Worm (Caenorhabditis elegans) whole organism, L4 larva: ENCODE data around the gene srr-2.

Experiments
- ceh-82 ChIP-seq: sonication (generic microtip); optimal IDR thresholded peaks from 2 replicates; lab custom pipeline; 2017; ENCODE audit warnings: missing biosample characterization, missing genetic modification characterization
- sdz-12 ChIP-seq: fragments of 200-800 bp; sonication (Bioruptor generic); optimal IDR thresholded peaks from 2 replicates; lab custom pipeline; 2018; ENCODE audit warnings: mild to moderate bottlenecking, missing genetic modification characterization, missing compliant biosample characterization

- no peak for TF ChIP-seq sdz-12 (GFP tag; lab: Kevin White, UChicago)
- no peak for TF ChIP-seq ceh-82 (tag; lab: Kevin White, UChicago)
These were observed 39.9 kb downstream of the srr-2 start for ce11 chrV:19177070-19177469.
